Fruit fly (Drosophila melanogaster): ENCODE data around the gene TfIIA-S-2.

TfIIA-S-2 gene

dm6 chrX:1009468-1010259 is 1.8 kb downstream of the TfIIA-S-2 start (continued):
- TF ChIP-seq odd (GFP tag; optimal IDR thresholded peaks at IDR 0.05) (no peak), lmd (GFP tag; IDR thresholded peaks at IDR 0.05) (no peak), CTCF (GFP tag; optimal IDR thresholded peaks at IDR 0.05) (peak; percentile 90), NfI (GFP tag; optimal IDR thresholded peaks at IDR 0.05) (peak; percentile 15), pita (GFP tag; optimal IDR thresholded peaks at IDR 0.05) (peak; percentile 49), stwl (tag; optimal IDR thresholded peaks at IDR 0.05) (peak; percentile 10)

dm6 chrX:1006182-1006581 is 5.3 kb downstream of the TfIIA-S-2 start:
- TF ChIP-seq nerfin-1 (tag; optimal IDR thresholded peaks at IDR 0.05), result peak; percentile 61
- TF ChIP-seq CG10431 (GFP tag; optimal IDR thresholded peaks at IDR 0.05), result peak; percentile 54
- peak; percentile 32 for TF ChIP-seq scrt (GFP tag; optimal IDR thresholded peaks at IDR 0.05)
- no peak for TF ChIP-seq sna (GFP tag; IDR thresholded peaks at IDR 0.05; ENCODE audit: partially characterized antibody)

dm6 chrX:998884-999283 is 12.6 kb downstream of the TfIIA-S-2 start:
- TF ChIP-seq CG10565 (GFP tag; optimal IDR thresholded peaks at IDR 0.05) (no peak), fru (optimal IDR thresholded peaks at IDR 0.05) (no peak), CG11398 (GFP tag; optimal IDR thresholded peaks at IDR 0.05) (no peak), pb (GFP tag; optimal IDR thresholded peaks at IDR 0.05) (no peak), CG11696 (GFP tag; IDR thresholded peaks at IDR 0.05) (0 out of 2 replicates have a peak, but pooled peaks have one; percentile 24), Neu2 (GFP tag; optimal IDR thresholded peaks at IDR 0.05; ENCODE audit: borderline replicate concordance) (no peak), CG8089 (GFP tag; optimal IDR thresholded peaks at IDR 0.05) (no peak), CG17612 (GFP tag; IDR thresholded peaks at IDR 0.05) (no peak), peb (GFP tag; IDR thresholded peaks at IDR 0.05) (no peak), esg (GFP tag; conservative IDR thresholded peaks at IDR 0.05) (0 out of 2 replicates have a peak, but pooled peaks have one; percentile 8), CG31441 (GFP tag; IDR thresholded peaks at IDR 0.05) (0 out of 2 replicates have a peak, but pooled peaks have one; percentile 9), CG18599 (GFP tag; optimal IDR thresholded peaks at IDR 0.05) (peak; percentile 32), cato (GFP tag; optimal IDR thresholded peaks at IDR 0.05; ENCODE audit: borderline replicate concordance) (no peak), CG14441 (GFP tag; IDR thresholded peaks at IDR 0.05) (no peak), sens (GFP tag) (peak; percentile 71), CG32772 (GFP tag; IDR thresholded peaks at IDR 0.05) (no peak), CG6683 (GFP tag; optimal IDR thresholded peaks at IDR 0.05) (no peak), sob (GFP tag; IDR thresholded peaks at IDR 0.05) (no peak), Atf6 (GFP tag; IDR thresholded peaks at IDR 0.05) (no peak), YL-1 (GFP tag; optimal IDR thresholded peaks at IDR 0.05) (no peak), CG2678 (tag; optimal IDR thresholded peaks at IDR 0.05) (peak; percentile 24), Hr51 (GFP tag; optimal IDR thresholded peaks at IDR 0.05) (peak in 1 of 2 experiments; percentile 0), Elba2 (GFP tag; optimal IDR thresholded peaks at IDR 0.05) (no peak), twi (tag; optimal IDR thresholded peaks at IDR 0.05) (no peak), phol (tag; optimal IDR thresholded peaks at IDR 0.05) (peak; percentile 12), D19B (GFP tag; optimal IDR thresholded peaks at IDR 0.05) (no peak), Eip74EF (GFP tag; optimal IDR thresholded peaks at IDR 0.05) (no peak), CG11504 (tag; optimal IDR thresholded peaks at IDR 0.05) (peak; percentile 37), Tbp (GFP tag; optimal IDR thresholded peaks at IDR 0.05) (no peak), nmo (GFP tag; optimal IDR thresholded peaks at IDR 0.05) (peak; percentile 11), CG7839 (tag; optimal IDR thresholded peaks at IDR 0.05) (peak; percentile 14), ftz-f1 (GFP tag; optimal IDR thresholded peaks at IDR 0.05) (no peak), gem (tag; optimal IDR thresholded peaks at IDR 0.05) (peak; percentile 13), Abd-B (GFP tag; optimal IDR thresholded peaks at IDR 0.05) (peak; percentile 3), fu2 (GFP tag; optimal IDR thresholded peaks at IDR 0.05) (no peak)

Measured in whole organism, embryonic.